Worm (Caenorhabditis elegans) whole organism, L3 larva: ENCODE results near the gene lim-4.

Experiments
- ZK546.5 ChIP-seq: sonication (generic microtip); optimal IDR thresholded peaks from 2 replicates; lab custom pipeline; 2017; ENCODE audit warnings: missing biosample characterization, missing genetic modification characterization
- ceh-82 ChIP-seq: fragments of 150-350 bp; optimal IDR thresholded peaks from 2 replicates; lab custom pipeline; 2014; ENCODE audit warnings: missing biosample characterization, missing genetic modification characterization
- nhr-11 ChIP-seq: fragments of 150-350 bp; optimal IDR thresholded peaks from 2 replicates; lab custom pipeline; 2014; ENCODE audit warnings: missing biosample characterization, missing genetic modification characterization
- nhr-28 ChIP-seq: fragments of 150-350 bp; optimal IDR thresholded peaks from 2 replicates; lab custom pipeline; 2014; ENCODE audit warnings: missing biosample characterization, missing genetic modification characterization

- TF ChIP-seq nhr-11 (no peak), ceh-82 (tag; lab: Kevin White, UChicago) (no peak), nhr-28 (no peak), ZK546.5 (no peak)
Observed at ce11 chrX:3920747-3921146, 47.4 kb upstream of the lim-4 start.
